Worm (Caenorhabditis elegans): ENCODE measurements around the gene C31H2.4.

DNA sequence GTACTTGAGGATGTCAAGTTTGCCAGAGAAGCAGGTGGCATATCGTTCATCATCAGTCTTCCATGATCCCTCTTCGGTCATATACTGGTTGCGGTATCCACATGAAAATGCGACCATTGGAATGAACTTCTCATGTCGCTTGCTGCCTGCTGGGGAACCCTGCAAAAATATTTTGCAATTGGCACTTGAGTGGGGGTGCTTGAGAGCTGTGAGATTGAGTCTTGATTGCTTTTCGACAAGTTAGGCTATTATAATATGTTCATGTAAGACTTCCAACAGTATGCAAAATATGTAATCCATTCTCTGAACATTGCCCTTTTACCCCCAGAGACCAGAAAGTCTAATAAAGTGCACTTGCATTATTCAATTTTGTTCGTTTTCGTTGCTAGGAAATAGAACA, 43.3 kb downstream of the C31H2.4 start:
- TF ChIP-seq pes-1 (GFP tag; IDR thresholded peaks at IDR 0.05) (no peak), ama-1 (optimal IDR thresholded peaks at IDR 0.05) (no peak), sea-1 (GFP tag; conservative IDR thresholded peaks at IDR 0.05) (no peak), hmg-4 (GFP tag; optimal IDR thresholded peaks at IDR 0.05) (no peak), tbx-37 (GFP tag; conservative IDR thresholded peaks at IDR 0.05) (no peak), tra-4 (tag; optimal IDR thresholded peaks at IDR 0.05) (no peak), ets-7 (tag; optimal IDR thresholded peaks at IDR 0.05) (no peak), ceh-36 (tag; optimal IDR thresholded peaks at IDR 0.05) (no peak), F13C5.2 (tag; optimal IDR thresholded peaks at IDR 0.05) (no peak), flt-1 (GFP tag; IDR thresholded peaks at IDR 0.05) (no peak), hnd-1 (tag; optimal IDR thresholded peaks at IDR 0.05) (no peak)

All from whole organism, early embryonic.